Worm (Caenorhabditis elegans) whole organism, young adult: ENCODE measurements around the gene dos-3.

Source experiments
- D2030.7 ChIP-seq: fragments of 200-800 bp; sonication (Bioruptor generic); IDR thresholded peaks from 2 replicates; pipeline ENCODE4 v1.3.6; 2022; ENCODE audit warnings: missing genetic modification reagents, missing genetic modification characterization, missing compliant biosample characterization
- K11D2.4 ChIP-seq: fragments of 200-800 bp; sonication (Bioruptor generic); IDR thresholded peaks from 2 replicates; pipeline ENCODE4 v1.3.6; 2022; ENCODE audit warnings: missing genetic modification reagents, missing genetic modification characterization, missing compliant biosample characterization
- Y53F4B.3 ChIP-seq: fragments of 200-800 bp; sonication (Bioruptor generic); IDR thresholded peaks from 2 replicates; pipeline ENCODE4 v1.3.6; 2022; ENCODE audit warnings: missing genetic modification reagents, missing genetic modification characterization, missing compliant biosample characterization
- Y95B8A.8 ChIP-seq: fragments of 200-800 bp; sonication (Bioruptor generic); IDR thresholded peaks from 2 replicates; pipeline ENCODE4 v1.3.6; 2022; ENCODE audit warnings: missing genetic modification reagents, missing genetic modification characterization, missing compliant biosample characterization
- ZK185.1 ChIP-seq: sonication (generic microtip); optimal IDR thresholded peaks from 2 replicates; lab custom pipeline; 2016; ENCODE audit warnings: mild to moderate bottlenecking, missing genetic modification characterization, missing compliant biosample characterization; ENCODE audit not compliant: poor library complexity, severe bottlenecking
- akir-1 ChIP-seq: fragments of 200-800 bp; sonication (Bioruptor generic); optimal IDR thresholded peaks from 2 replicates; lab custom pipeline; 2018; ENCODE audit warnings: mild to moderate bottlenecking, missing genetic modification characterization, moderate library complexity, missing compliant biosample characterization
- attf-5 ChIP-seq: fragments of 200-800 bp; sonication (Bioruptor generic); optimal IDR thresholded peaks from 2 replicates; lab custom pipeline; 2018; ENCODE audit warnings: mild to moderate bottlenecking, missing genetic modification characterization, missing compliant biosample characterization
- bed-1 ChIP-seq: fragments of 200-800 bp; sonication (Bioruptor generic); IDR thresholded peaks from 2 replicates; pipeline ENCODE4 v1.3.6; 2022; ENCODE audit warnings: missing genetic modification reagents, missing genetic modification characterization, missing compliant biosample characterization
- bed-2 ChIP-seq: fragments of 200-800 bp; sonication (Bioruptor generic); IDR thresholded peaks from 2 replicates; pipeline ENCODE4 v1.3.6; 2022; ENCODE audit warnings: missing genetic modification reagents, missing genetic modification characterization, missing compliant biosample characterization
- ccch-3 ChIP-seq: fragments of 200-800 bp; sonication (Bioruptor generic); optimal IDR thresholded peaks from 2 replicates; lab custom pipeline; 2018; ENCODE audit warnings: mild to moderate bottlenecking, missing genetic modification characterization, missing compliant biosample characterization
- cebp-1 ChIP-seq, 2 experiments: fragments of 200-800 bp in 1 of 2; sonication (Bioruptor generic) in 1 of 2; sonication (generic microtip) in 1 of 2; IDR thresholded peaks in 1 of 2; optimal IDR thresholded peaks in 1 of 2; 2 replicates each; pipeline versions ENCODE4 v1.3.6 to Lab custom; 2017 to 2022; ENCODE audit warnings: missing compliant biosample characterization in 2 of 2, missing genetic modification characterization in 2 of 2, mild to moderate bottlenecking in 1 of 2, missing genetic modification reagents in 1 of 2, moderate library complexity in 1 of 2
- ceh-79 ChIP-seq: sonication (generic microtip); optimal IDR thresholded peaks from 2 replicates; lab custom pipeline; 2017; ENCODE audit warnings: mild to moderate bottlenecking, missing genetic modification characterization, missing compliant biosample characterization
- ceh-91 ChIP-seq: fragments of 200-800 bp; sonication (Bioruptor generic); IDR thresholded peaks from 2 replicates; pipeline ENCODE4 v1.3.6; 2022; ENCODE audit warnings: missing genetic modification reagents, missing genetic modification characterization, missing compliant biosample characterization
- dox-1 ChIP-seq: fragments of 200-800 bp; sonication (Bioruptor generic); IDR thresholded peaks from 2 replicates; pipeline ENCODE4 v1.3.6; 2022; ENCODE audit warnings: missing genetic modification reagents, missing genetic modification characterization, missing compliant biosample characterization
- egl-18 ChIP-seq: fragments of 200-800 bp; sonication (Bioruptor generic); IDR thresholded peaks from 2 replicates; pipeline ENCODE4 v1.3.6; 2022; ENCODE audit warnings: missing genetic modification reagents, missing genetic modification characterization, missing compliant biosample characterization
- ets-4 ChIP-seq: fragments of 200-800 bp; sonication (Bioruptor generic); optimal IDR thresholded peaks from 2 replicates; lab custom pipeline; 2018; ENCODE audit warnings: mild to moderate bottlenecking, missing genetic modification characterization, missing compliant biosample characterization
- him-1 ChIP-seq: sonication (generic microtip); optimal IDR thresholded peaks from 2 replicates; lab custom pipeline; 2016; ENCODE audit warnings: missing genotype, missing genetic modification reagents, missing genetic modification characterization, missing compliant biosample characterization
- hlh-26 ChIP-seq: fragments of 200-800 bp; sonication (Bioruptor generic); conservative IDR thresholded peaks from 2 replicates; pipeline ENCODE4 v1.3.6; 2022; ENCODE audit warnings: missing genetic modification reagents, missing genetic modification characterization, missing compliant biosample characterization
- hmg-1.2 ChIP-seq: fragments of 200-800 bp; sonication (Bioruptor generic); IDR thresholded peaks from 2 replicates; pipeline ENCODE4 v1.3.6; 2022; ENCODE audit warnings: missing genetic modification reagents, missing genetic modification characterization, missing compliant biosample characterization
- hsf-1 ChIP-seq: fragments of 200-800 bp; sonication (Bioruptor generic); IDR thresholded peaks from 2 replicates; pipeline ENCODE4 v1.3.6; 2022; ENCODE audit warnings: missing genetic modification reagents, missing genetic modification characterization, missing compliant biosample characterization
- lag-1 ChIP-seq: fragments of 200-800 bp; sonication (Bioruptor generic); IDR thresholded peaks from 2 replicates; pipeline ENCODE4 v1.3.6; 2022; ENCODE audit warnings: missing genetic modification reagents, missing genetic modification characterization, missing compliant biosample characterization
- let-607 ChIP-seq, 2 experiments: fragments of 200-800 bp in 1 of 2; sonication (Bioruptor generic) in 1 of 2; sonication (generic microtip) in 1 of 2; optimal IDR thresholded peaks; 2 replicates each; lab custom pipeline; 2016 to 2018; ENCODE audit warnings: mild to moderate bottlenecking in 2 of 2, missing compliant biosample characterization in 2 of 2, missing genetic modification characterization in 2 of 2, moderate library complexity in 2 of 2, missing genotype in 1 of 2
- lin-26 ChIP-seq: fragments of 200-800 bp; sonication (Bioruptor generic); IDR thresholded peaks from 2 replicates; pipeline ENCODE4 v1.3.6; 2022; ENCODE audit warnings: missing genetic modification reagents, missing genetic modification characterization, missing compliant biosample characterization
- lin-35 ChIP-seq, 3 experiments: fragments of 150-350 bp in 2 of 3; sonication (generic microtip) in 1 of 3; optimal IDR thresholded peaks; 2 replicates each; lab custom pipeline; 2014 to 2018; ENCODE audit warnings: missing biosample characterization in 3 of 3, missing genetic modification characterization in 3 of 3, missing genetic modification reagents in 3 of 3
- mcd-1 ChIP-seq: fragments of 200-800 bp; sonication (Bioruptor generic); IDR thresholded peaks from 2 replicates; pipeline ENCODE4 v1.3.6; 2022; ENCODE audit warnings: missing genetic modification reagents, missing genetic modification characterization, missing compliant biosample characterization
- mes-4 ChIP-seq: sonication (generic microtip); optimal IDR thresholded peaks from 2 replicates; lab custom pipeline; 2016; ENCODE audit warnings: missing genotype, missing genetic modification characterization, missing compliant biosample characterization
- mxl-1 ChIP-seq: sonication (generic microtip); optimal IDR thresholded peaks from 2 replicates; lab custom pipeline; 2016; ENCODE audit warnings: missing genetic modification characterization, missing compliant biosample characterization
- nhr-80 ChIP-seq: sonication (generic microtip); optimal IDR thresholded peaks from 2 replicates; lab custom pipeline; 2016; ENCODE audit warnings: missing genetic modification characterization, missing compliant biosample characterization
- pbrm-1 ChIP-seq: fragments of 200-800 bp; sonication (Bioruptor generic); IDR thresholded peaks from 2 replicates; pipeline ENCODE4 v1.3.6; 2022; ENCODE audit warnings: missing genetic modification reagents, missing genetic modification characterization, missing compliant biosample characterization
- sdz-38 ChIP-seq: sonication (generic microtip); optimal IDR thresholded peaks from 2 replicates; lab custom pipeline; 2016; ENCODE audit warnings: missing genotype, missing genetic modification characterization, missing compliant biosample characterization
- sea-2 ChIP-seq: fragments of 200-800 bp; sonication (Bioruptor generic); IDR thresholded peaks from 2 replicates; pipeline ENCODE4 v1.3.6; 2022; ENCODE audit warnings: missing genetic modification characterization, missing compliant biosample characterization
- snpc-1.3 ChIP-seq: sonication (generic microtip); optimal IDR thresholded peaks from 2 replicates; lab custom pipeline; 2017; ENCODE audit warnings: missing genetic modification characterization, mild to moderate bottlenecking, missing compliant biosample characterization, antibody characterized with exemption, moderate library complexity, missing genotype, missing genetic modification reagents; ENCODE audit not compliant: insufficient read depth
- snpc-3.4 ChIP-seq: sonication (generic microtip); optimal IDR thresholded peaks from 2 replicates; lab custom pipeline; 2017; ENCODE audit warnings: missing genetic modification characterization, mild to moderate bottlenecking, missing compliant biosample characterization, antibody characterized with exemption, moderate library complexity, missing genotype, missing genetic modification reagents
- snpc-4 ChIP-seq, 5 experiments: fragments of 150-350 bp in 1 of 5; sonication (generic microtip) in 4 of 5; optimal IDR thresholded peaks; 2 replicates each; lab custom pipeline; 2014 to 2018; ENCODE audit warnings: missing genetic modification characterization in 5 of 5, missing biosample characterization in 3 of 5, antibody characterized with exemption in 2 of 5, mild to moderate bottlenecking in 2 of 5, missing compliant biosample characterization in 2 of 5, missing genotype in 2 of 5, moderate library complexity in 2 of 5, missing genetic modification reagents in 1 of 5
- tlf-1 ChIP-seq: fragments of 200-800 bp; sonication (Bioruptor generic); optimal IDR thresholded peaks from 2 replicates; lab custom pipeline; 2018; ENCODE audit warnings: mild to moderate bottlenecking, missing genetic modification characterization, missing compliant biosample characterization
- xnd-1 ChIP-seq: sonication (generic microtip); optimal IDR thresholded peaks from 2 replicates; lab custom pipeline; 2016; ENCODE audit warnings: missing genotype, missing genetic modification reagents, missing genetic modification characterization, missing compliant biosample characterization
- zfh-2 ChIP-seq: fragments of 200-800 bp; sonication (Bioruptor generic); conservative IDR thresholded peaks from 2 replicates; pipeline ENCODE4 v1.3.6; 2022; ENCODE audit warnings: missing genetic modification reagents, missing genetic modification characterization, missing compliant biosample characterization
- ztf-28 ChIP-seq: fragments of 200-800 bp; sonication (Bioruptor generic); IDR thresholded peaks from 2 replicates; pipeline ENCODE4 v1.3.6; 2022; ENCODE audit warnings: missing genetic modification reagents, missing genetic modification characterization, missing compliant biosample characterization
- ztf-3 ChIP-seq: fragments of 200-800 bp; sonication (Bioruptor generic); optimal IDR thresholded peaks from 2 replicates; lab custom pipeline; 2018; ENCODE audit warnings: mild to moderate bottlenecking, missing genetic modification characterization, missing compliant biosample characterization

dos-3 gene

DNA sequence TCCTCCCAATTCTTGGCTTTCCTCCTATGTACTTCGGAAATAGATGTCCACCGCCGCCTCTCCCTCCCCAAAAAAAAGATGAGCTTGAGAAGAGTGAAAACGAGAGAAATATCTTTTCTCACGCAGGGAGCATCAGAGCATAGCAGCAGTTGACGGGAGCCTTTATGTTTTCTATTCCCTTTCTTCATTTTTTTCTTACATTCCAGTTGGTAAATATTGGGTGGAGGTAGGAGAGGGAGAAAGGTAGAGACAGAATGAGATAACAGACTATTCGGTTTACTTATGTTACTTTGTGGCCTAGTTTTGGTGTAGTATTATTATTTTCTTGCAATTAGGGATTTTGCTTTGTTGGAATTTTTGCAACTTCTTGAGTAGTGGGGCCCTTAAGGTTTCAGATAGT is 5.2 kb upstream of the dos-3 start:
- TF ChIP-seq bed-1 (GFP tag; lab: Robert Waterston, UW) (no peak), K11D2.4 (GFP tag; lab: Robert Waterston, UW) (no peak), pbrm-1 (GFP tag; lab: Robert Waterston, UW) (no peak), xnd-1 (no peak), D2030.7 (no peak), mes-4 (tag; lab: Kevin White, UChicago) (no peak), ztf-28 (GFP tag; lab: Robert Waterston, UW) (no peak), hmg-1.2 (GFP tag; lab: Robert Waterston, UW) (no peak), Y53F4B.3 (GFP tag; lab: Robert Waterston, UW) (no peak), ceh-91 (GFP tag; lab: Robert Waterston, UW) (no peak)

DNA sequence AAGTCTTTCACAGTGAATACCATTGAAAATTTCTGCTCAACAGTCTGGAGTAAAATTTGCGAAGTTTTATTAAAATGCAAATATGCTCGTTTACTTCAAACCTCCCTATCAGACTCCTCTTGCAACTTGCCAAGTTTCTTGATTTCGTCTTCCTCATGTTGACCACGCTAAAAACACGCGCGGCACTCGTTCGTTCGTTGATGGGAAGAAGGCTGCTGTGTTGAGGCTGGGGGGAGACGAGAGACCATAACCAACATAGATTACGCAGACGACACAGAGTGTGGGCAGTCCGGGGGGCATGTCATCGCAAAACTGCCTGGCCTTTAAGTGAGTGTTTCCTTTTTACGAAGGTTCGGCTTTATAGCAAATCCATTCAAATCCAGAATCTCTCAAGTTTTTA is 4.6 kb upstream of the dos-3 start:
- 0 out of 2 replicates have a peak, but pooled peaks have one; percentile 23 for TF ChIP-seq dox-1
- TF ChIP-seq akir-1 (GFP tag; lab: Kevin White, UChicago) = no peak
- no peak for TF ChIP-seq cebp-1 (GFP tag; IDR thresholded peaks at IDR 0.05; lab: Robert Waterston, UW)
- TF ChIP-seq cebp-1 (tag; optimal IDR thresholded peaks at IDR 0.05; lab: Kevin White, UChicago) = peak; percentile 36
- TF ChIP-seq lin-35 (GFP tag; optimal IDR thresholded peaks at IDR 0.05; lab: Kevin White, UChicago) = no peak
- peak; percentile 50 for TF ChIP-seq zfh-2 (GFP tag; lab: Robert Waterston, UW)
- no peak for TF ChIP-seq lag-1
- TF ChIP-seq hmg-1.2 (GFP tag; lab: Robert Waterston, UW) = peak; percentile 31; the same call in 1 of the 2 replicates
- no peak for TF ChIP-seq snpc-4 (GFP tag; optimal IDR thresholded peaks at IDR 0.05; lab: Kevin White, UChicago)
- TF ChIP-seq snpc-4 (tag; optimal IDR thresholded peaks at IDR 0.05; lab: Kevin White, UChicago) = peak in 1 of 4 experiments; percentile 22
- no peak for TF ChIP-seq ccch-3 (GFP tag; lab: Kevin White, UChicago)
- no peak for TF ChIP-seq sea-2
- TF ChIP-seq nhr-80 = peak; percentile 49
- no peak for TF ChIP-seq tlf-1 (GFP tag; lab: Kevin White, UChicago)
- TF ChIP-seq ets-4 (GFP tag; lab: Kevin White, UChicago) = no peak
- no peak for TF ChIP-seq ZK185.1 (tag; lab: Kevin White, UChicago)
- no peak for TF ChIP-seq sdz-38
- no peak for TF ChIP-seq D2030.7
- no peak for TF ChIP-seq mxl-1
- TF ChIP-seq bed-1 (GFP tag; lab: Robert Waterston, UW) = no peak
- peak; percentile 51 for TF ChIP-seq mcd-1 (GFP tag; lab: Robert Waterston, UW)
- no peak for TF ChIP-seq snpc-3.4
- TF ChIP-seq pbrm-1 (GFP tag; lab: Robert Waterston, UW) = no peak
- TF ChIP-seq attf-5 (GFP tag; lab: Kevin White, UChicago) = peak; percentile 42
- TF ChIP-seq lin-26 (GFP tag; lab: Robert Waterston, UW) = 0 out of 2 replicates have a peak, but pooled peaks have one; percentile 20
- no peak for TF ChIP-seq ceh-79
- TF ChIP-seq egl-18 = no peak

- no peak for TF ChIP-seq ztf-3 (GFP tag; lab: Kevin White, UChicago)
- TF ChIP-seq hlh-26 = no peak
These were observed 3.2 kb upstream of the dos-3 start, which contains the start of gene far-8 for ce11 chrIII:842630-843029. Gene far-8 (plus strand): TSS chrIII:842930.

- TF ChIP-seq let-607 (tag; optimal IDR thresholded peaks at IDR 0.05; lab: Kevin White, UChicago) (no peak), snpc-1.3 (tag; lab: Kevin White, UChicago) (no peak), him-1 (tag; lab: Kevin White, UChicago) (no peak), bed-2 (GFP tag; lab: Robert Waterston, UW) (no peak), Y95B8A.8 (no peak), hsf-1 (no peak)
These were observed 1.8 kb upstream of the dos-3 start, which contains the start of gene K02F3.9 for ce11 chrIII:841177-841576. Gene K02F3.9 (minus strand): TSS chrIII:841366.
